Fruit fly (Drosophila melanogaster) whole organism, prepupa: ENCODE data around the gene CG5412.

ENCODE experiments used
- Blimp-1 ChIP-seq: fragments of 200-800 bp; sonication (Bioruptor generic); optimal IDR thresholded peaks from 3 replicates; lab custom pipeline; 2017; ENCODE audit warnings: missing biosample characterization, missing genetic modification characterization, mild to moderate bottlenecking, moderate library complexity, missing genetic modification reagents
- CG10631 ChIP-seq: fragments of 200-800 bp; sonication (Bioruptor generic); optimal IDR thresholded peaks from 2 replicates; lab custom pipeline; 2016; ENCODE audit warnings: missing biosample characterization, missing genetic modification characterization
- CG11294 ChIP-seq: fragments of 200-800 bp; sonication (Bioruptor generic); IDR thresholded peaks from 2 replicates; pipeline ENCODE4 v1.3.6; 2022; ENCODE audit warnings: missing biosample characterization, missing genetic modification characterization
- CG15336 ChIP-seq: fragments of 200-800 bp; sonication (Bioruptor generic); IDR thresholded peaks from 2 replicates; pipeline ENCODE4 v1.3.6; 2022; ENCODE audit warnings: missing biosample characterization, missing genetic modification characterization
- CG16779 ChIP-seq: fragments of 200-800 bp; sonication (Bioruptor generic); optimal IDR thresholded peaks from 3 replicates; lab custom pipeline; 2017; ENCODE audit warnings: missing biosample characterization, mild to moderate bottlenecking, missing genetic modification characterization
- CG3032 ChIP-seq: fragments of 200-800 bp; optimal IDR thresholded peaks from 2 replicates; lab custom pipeline; 2019; ENCODE audit warnings: missing biosample characterization, mild to moderate bottlenecking, missing genetic modification characterization, moderate library complexity
- CG32006 ChIP-seq: fragments of 200-800 bp; sonication (Bioruptor generic); optimal IDR thresholded peaks from 3 replicates; lab custom pipeline; 2017; ENCODE audit warnings: missing biosample characterization, mild to moderate bottlenecking, missing genetic modification characterization
- CG34406 ChIP-seq: fragments of 200-800 bp; sonication (Bioruptor generic); optimal IDR thresholded peaks from 3 replicates; lab custom pipeline; 2016; ENCODE audit warnings: missing biosample characterization, missing genetic modification characterization
- CG3919 ChIP-seq: fragments of 200-800 bp; sonication (Bioruptor generic); optimal IDR thresholded peaks from 3 replicates; lab custom pipeline; 2016; ENCODE audit warnings: missing biosample characterization, missing genetic modification characterization
- CG4318 ChIP-seq: fragments of 200-800 bp; sonication (Bioruptor generic); optimal IDR thresholded peaks from 3 replicates; lab custom pipeline; 2017; ENCODE audit warnings: missing biosample characterization, mild to moderate bottlenecking, missing genetic modification characterization
- CG6163 ChIP-seq: fragments of 200-800 bp; sonication (Bioruptor generic); IDR thresholded peaks from 3 replicates; pipeline ENCODE4 v1.3.6; 2022; ENCODE audit warnings: missing biosample characterization, missing genetic modification characterization
- CG6276 ChIP-seq: fragments of 200-800 bp; sonication (Bioruptor generic); optimal IDR thresholded peaks from 2 replicates; lab custom pipeline; 2017; ENCODE audit warnings: missing biosample characterization, mild to moderate bottlenecking, missing genetic modification characterization
- CG6792 ChIP-seq: fragments of 200-800 bp; sonication (Bioruptor generic); optimal IDR thresholded peaks from 3 replicates; lab custom pipeline; 2016; ENCODE audit warnings: missing biosample characterization, missing genetic modification characterization
- CG6808 ChIP-seq: fragments of 200-800 bp; sonication (Bioruptor generic); optimal IDR thresholded peaks from 3 replicates; lab custom pipeline; 2017; ENCODE audit warnings: missing biosample characterization, missing genetic modification characterization, mild to moderate bottlenecking, moderate library complexity, missing genetic modification reagents
- CG6854 ChIP-seq: fragments of 200-800 bp; sonication (Bioruptor generic); optimal IDR thresholded peaks from 2 replicates; lab custom pipeline; 2017; ENCODE audit warnings: missing biosample characterization, mild to moderate bottlenecking, missing genetic modification characterization
- CG7368 ChIP-seq: fragments of 200-800 bp; sonication (Bioruptor generic); optimal IDR thresholded peaks from 3 replicates; lab custom pipeline; 2016; ENCODE audit warnings: missing biosample characterization, missing genetic modification characterization
- CG8119 ChIP-seq: fragments of 200-800 bp; sonication (Bioruptor generic); IDR thresholded peaks from 3 replicates; pipeline ENCODE4 v1.3.6; 2022; ENCODE audit warnings: missing biosample characterization, missing genetic modification characterization
- CG8319 ChIP-seq: fragments of 200-800 bp; sonication (Bioruptor generic); optimal IDR thresholded peaks from 3 replicates; lab custom pipeline; 2016; ENCODE audit warnings: missing biosample characterization, missing genetic modification characterization
- CG8632 ChIP-seq: fragments of 200-800 bp; sonication (Bioruptor generic); optimal IDR thresholded peaks from 3 replicates; lab custom pipeline; 2016; ENCODE audit warnings: missing biosample characterization, missing genetic modification characterization
- Eip78C ChIP-seq: fragments of 200-800 bp; sonication (Bioruptor generic); peaks from one replicate; lab custom pipeline; 2016; ENCODE audit warnings: missing biosample characterization, missing genetic modification characterization
- Eip93F ChIP-seq: fragments of 200-800 bp; sonication (Bioruptor generic); optimal IDR thresholded peaks from 2 replicates; lab custom pipeline; 2016; ENCODE audit warnings: missing biosample characterization, mild to moderate bottlenecking, missing genetic modification characterization
- Ets21C ChIP-seq: fragments of 200-800 bp; sonication (Bioruptor generic); optimal IDR thresholded peaks from 3 replicates; lab custom pipeline; 2016; ENCODE audit warnings: missing biosample characterization, missing genetic modification characterization
- Ets96B ChIP-seq: fragments of 200-800 bp; optimal IDR thresholded peaks from 2 replicates; lab custom pipeline; 2019; ENCODE audit warnings: missing biosample characterization, mild to moderate bottlenecking, missing genetic modification characterization, moderate library complexity
- Gug ChIP-seq: fragments of 200-800 bp; sonication (Bioruptor generic); IDR thresholded peaks from 2 replicates; pipeline ENCODE4 v1.3.6; 2022; ENCODE audit warnings: missing biosample characterization, missing genetic modification characterization
- Hr38 ChIP-seq: sonication (Bioruptor generic); optimal IDR thresholded peaks from 2 replicates; lab custom pipeline; 2016; ENCODE audit warnings: missing biosample characterization, missing genetic modification characterization
- Hr39 ChIP-seq: fragments of 200-800 bp; sonication (Bioruptor generic); optimal IDR thresholded peaks from 2 replicates; lab custom pipeline; 2016; ENCODE audit warnings: missing biosample characterization, missing genetic modification characterization
- Hr4 ChIP-seq: fragments of 200-800 bp; sonication (Bioruptor generic); optimal IDR thresholded peaks from 3 replicates; lab custom pipeline; 2016; ENCODE audit warnings: missing biosample characterization, missing genetic modification characterization
- Lpt ChIP-seq: fragments of 200-800 bp; sonication (Bioruptor generic); optimal IDR thresholded peaks from 3 replicates; lab custom pipeline; 2016; ENCODE audit warnings: missing biosample characterization, missing genetic modification characterization
- Met ChIP-seq: fragments of 200-800 bp; sonication (Bioruptor generic); optimal IDR thresholded peaks from 3 replicates; lab custom pipeline; 2016; ENCODE audit warnings: missing biosample characterization, missing genetic modification characterization
- OdsH ChIP-seq: fragments of 200-800 bp; sonication (Bioruptor generic); optimal IDR thresholded peaks from 3 replicates; lab custom pipeline; 2016; ENCODE audit warnings: missing biosample characterization, missing genetic modification characterization
- Sox102F ChIP-seq: fragments of 200-800 bp; sonication (Bioruptor generic); optimal IDR thresholded peaks from 2 replicates; lab custom pipeline; 2016; ENCODE audit warnings: missing biosample characterization, mild to moderate bottlenecking, missing genetic modification characterization
- achi ChIP-seq: fragments of 200-800 bp; sonication (Bioruptor generic); optimal IDR thresholded peaks from 3 replicates; lab custom pipeline; 2016; ENCODE audit warnings: missing biosample characterization, missing genetic modification characterization
- eg ChIP-seq: fragments of 200-800 bp; sonication (Bioruptor generic); IDR thresholded peaks from 3 replicates; pipeline ENCODE4 v1.3.6; 2022; ENCODE audit warnings: missing biosample characterization, missing genetic modification characterization
- esn ChIP-seq: fragments of 200-800 bp; sonication (Bioruptor generic); optimal IDR thresholded peaks from 2 replicates; lab custom pipeline; 2016; ENCODE audit warnings: missing biosample characterization, mild to moderate bottlenecking, missing genetic modification characterization, moderate library complexity
- fd85E ChIP-seq: fragments of 200-800 bp; sonication (Bioruptor generic); optimal IDR thresholded peaks from 3 replicates; lab custom pipeline; 2016; ENCODE audit warnings: missing biosample characterization, missing genetic modification characterization
- fkh ChIP-seq: fragments of 200-800 bp; sonication (Bioruptor generic); optimal IDR thresholded peaks from 3 replicates; lab custom pipeline; 2017; ENCODE audit warnings: missing biosample characterization, mild to moderate bottlenecking, missing genetic modification characterization, moderate library complexity
- salr ChIP-seq, 2 experiments: fragments of 200-800 bp; sonication (Bioruptor generic); optimal IDR thresholded peaks; 3 replicates each; lab custom pipeline; 2016 to 2018; ENCODE audit warnings: missing biosample characterization in 2 of 2, missing genetic modification characterization in 2 of 2, mild to moderate bottlenecking in 1 of 2
- ss ChIP-seq, 2 experiments: fragments of 200-800 bp; sonication (Bioruptor generic); optimal IDR thresholded peaks; 2 replicates in 1 of 2; 3 replicates in 1 of 2; lab custom pipeline; 2017 to 2018; ENCODE audit warnings: mild to moderate bottlenecking in 2 of 2, missing biosample characterization in 2 of 2, missing genetic modification characterization in 2 of 2, moderate library complexity in 1 of 2
- svp ChIP-seq: fragments of 200-800 bp; sonication (Bioruptor generic); peaks from one replicate; lab custom pipeline; 2016; ENCODE audit warnings: missing biosample characterization, missing genetic modification characterization
- topi ChIP-seq: fragments of 200-800 bp; sonication (Bioruptor generic); optimal IDR thresholded peaks from 3 replicates; lab custom pipeline; 2016; ENCODE audit warnings: missing biosample characterization, missing genetic modification characterization
- vri ChIP-seq: fragments of 200-800 bp; sonication (Bioruptor generic); optimal IDR thresholded peaks from 3 replicates; lab custom pipeline; 2016; ENCODE audit warnings: missing biosample characterization, mild to moderate bottlenecking, missing genetic modification characterization

CG5412 gene

DNA sequence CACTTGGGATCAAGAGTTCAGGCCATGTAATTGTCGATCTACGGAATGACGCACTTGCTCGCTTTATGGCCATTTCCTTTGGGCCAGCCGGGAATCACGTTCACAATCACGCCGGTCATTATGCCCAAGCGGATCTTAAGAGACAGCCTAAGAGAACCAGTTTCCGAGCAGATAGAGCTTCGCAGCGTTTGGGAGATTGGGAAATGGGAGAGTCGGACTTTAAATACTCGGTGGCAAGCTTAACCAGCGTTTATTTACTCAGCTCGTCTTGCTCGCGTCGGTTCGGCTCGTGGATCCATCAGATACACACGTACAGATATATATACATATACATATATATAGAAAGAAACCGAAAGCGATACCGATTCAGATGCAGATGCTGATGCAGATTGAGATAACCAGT, 11.3 kb upstream of the CG5412 start (continued):
- TF ChIP-seq CG8632 (GFP tag; lab: Kevin White, UChicago) (no peak), fd85E (no peak), achi (GFP tag; lab: Kevin White, UChicago) (no peak), CG6792 (no peak), CG3032 (tag; lab: Kevin White, UChicago) (no peak), Hr39 (no peak), CG4318 (GFP tag; lab: Kevin White, UChicago) (no peak)

DNA sequence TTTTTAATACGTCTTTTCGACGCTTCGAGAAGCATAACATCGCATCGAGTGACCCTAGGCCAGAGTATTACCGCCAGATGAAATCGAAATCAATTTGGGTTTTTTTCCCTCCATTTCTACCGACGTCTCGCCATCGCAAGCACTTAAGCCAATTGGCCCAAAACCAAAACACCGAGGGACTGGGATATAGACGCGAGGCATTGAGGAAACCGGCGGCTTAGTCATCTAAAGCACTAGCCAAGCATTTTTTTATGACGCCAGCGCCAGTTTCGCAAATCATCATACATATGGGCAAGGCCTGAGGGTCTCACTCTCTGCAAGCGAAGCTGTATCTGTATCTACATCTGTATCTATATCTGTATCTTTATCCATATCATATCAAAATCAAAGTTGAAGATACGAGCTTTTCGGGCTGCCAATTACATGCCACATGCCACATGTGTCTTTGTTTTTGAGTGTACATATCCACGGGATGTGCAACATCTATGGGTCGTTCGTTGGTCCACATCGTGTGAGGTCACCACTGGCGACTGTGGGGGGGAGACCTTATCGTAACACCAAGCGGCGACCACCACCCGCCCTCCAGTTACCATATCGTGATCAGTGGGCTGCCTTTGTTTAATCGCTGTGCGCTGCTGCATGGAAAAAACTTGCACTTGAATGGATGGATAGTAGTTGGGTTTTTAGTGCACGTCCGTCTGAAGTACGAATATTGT, 9.2 kb upstream of the CG5412 start:
- TF ChIP-seq Met (no peak), Eip78C (GFP tag; lab: Kevin White, UChicago) (no peak), CG6276 (GFP tag; lab: Kevin White, UChicago) (no peak), CG6808 (GFP tag; lab: Kevin White, UChicago) (peak; percentile 4), CG8632 (GFP tag; lab: Kevin White, UChicago) (no peak), Ets96B (tag; lab: Kevin White, UChicago) (no peak), CG34406 (no peak), Lpt (GFP tag; lab: Kevin White, UChicago) (no peak), esn (GFP tag; lab: Kevin White, UChicago) (no peak), CG4318 (GFP tag; lab: Kevin White, UChicago) (no peak), CG8319 (GFP tag; lab: Kevin White, UChicago) (peak; percentile 73), Blimp-1 (no peak)

DNA sequence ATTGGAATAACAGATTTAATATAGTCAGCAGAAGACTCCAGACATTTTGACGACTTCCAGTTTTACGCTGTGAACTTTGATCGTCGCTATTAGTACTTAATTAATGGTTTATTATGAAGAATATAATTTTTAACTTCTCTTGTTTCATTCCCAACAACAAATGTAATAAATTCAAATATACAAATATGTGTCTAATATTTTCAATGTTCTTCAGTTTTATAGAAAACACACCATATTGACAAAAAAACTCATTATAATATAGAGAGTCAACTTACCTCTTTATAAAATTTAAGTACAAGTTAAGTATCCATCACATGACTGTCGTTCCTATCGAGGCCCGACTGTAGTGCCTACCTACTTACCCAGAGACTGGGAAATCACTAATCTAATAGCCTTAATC, 3.5 kb upstream of the CG5412 start:
- TF ChIP-seq CG3032 (tag; lab: Kevin White, UChicago) (no peak), Hr4 (GFP tag; lab: Kevin White, UChicago) (peak; percentile 18), Eip78C (GFP tag; lab: Kevin White, UChicago) (peak; percentile 48), CG32006 (peak; percentile 51), CG11294 (GFP tag; lab: Robert Waterston, UW) (no peak), CG10631 (GFP tag; lab: Kevin White, UChicago) (no peak), svp (peak; percentile 45), CG15336 (GFP tag; lab: Robert Waterston, UW) (0 out of 2 replicates have a peak, but pooled peaks have one; percentile 22), eg (GFP tag; lab: Robert Waterston, UW) (no peak), Ets96B (tag; lab: Kevin White, UChicago) (no peak)

DNA sequence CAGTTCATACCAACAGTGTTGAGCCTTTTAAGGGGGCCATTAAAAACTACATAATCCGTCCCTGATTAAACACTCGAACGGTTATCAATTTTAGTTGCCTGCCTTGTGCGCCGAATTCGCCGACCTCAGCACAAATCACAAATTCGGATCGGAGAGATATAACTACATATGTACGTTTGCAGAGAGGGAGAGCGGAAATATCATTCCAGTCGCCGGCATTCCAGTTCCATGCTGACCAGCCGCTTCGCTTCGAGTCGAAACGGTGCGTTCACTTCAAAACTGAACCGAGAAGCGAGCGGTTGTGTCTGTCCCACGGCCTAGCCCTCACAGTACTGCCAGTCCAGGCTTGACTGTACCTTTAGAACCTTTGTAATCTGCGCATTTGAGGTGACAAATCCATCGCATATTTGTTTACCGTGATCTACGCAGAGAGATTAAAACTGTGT, 2.3 kb upstream of the CG5412 start:
- peak; percentile 9 for TF ChIP-seq esn (GFP tag; lab: Kevin White, UChicago)
- TF ChIP-seq svp: peak; percentile 38
- 0 out of 3 replicates have a peak, but pooled peaks have one; percentile 20 for TF ChIP-seq CG6163 (GFP tag; lab: Robert Waterston, UW)
- no peak for TF ChIP-seq vri (GFP tag; lab: Kevin White, UChicago)
- peak; percentile 27 for TF ChIP-seq Eip78C (GFP tag; lab: Kevin White, UChicago)
- no peak for TF ChIP-seq eg (GFP tag; lab: Robert Waterston, UW)
- TF ChIP-seq CG6854 (GFP tag; lab: Kevin White, UChicago): peak; percentile 60
- no peak for TF ChIP-seq CG8632 (GFP tag; lab: Kevin White, UChicago)
- TF ChIP-seq fkh (GFP tag; lab: Kevin White, UChicago): peak; percentile 73

DNA sequence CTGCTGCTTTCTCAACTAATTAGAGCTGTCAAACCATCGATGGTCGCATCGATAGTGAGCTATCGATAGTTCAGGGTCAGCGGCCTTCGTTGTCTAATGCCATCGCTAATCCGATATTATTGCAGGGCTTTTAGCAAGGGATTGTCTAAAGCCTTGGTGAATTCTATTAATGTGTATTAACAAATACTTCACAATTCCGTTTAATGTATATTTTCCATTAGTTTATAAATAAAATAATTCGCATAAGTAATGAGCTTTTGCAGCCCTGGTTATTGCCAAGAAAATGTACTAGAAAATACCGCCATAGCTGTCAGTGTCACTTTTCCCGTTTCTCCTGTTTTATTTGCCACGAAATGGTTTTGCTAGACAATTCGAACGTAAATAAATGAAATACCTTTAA, 3.0 kb downstream of the CG5412 start, which contains the start of the genes EloB and Srp14:
Gene EloB (minus strand): TSS at position 35 of the 400 bp plus-strand sequence.
Gene Srp14 (plus strand): TSS at position 300 of the 400 bp plus-strand sequence.
- TF ChIP-seq Hr39: peak; percentile 85
- peak; percentile 67 for TF ChIP-seq Ets96B (tag; lab: Kevin White, UChicago)
- TF ChIP-seq Eip93F (GFP tag; lab: Kevin White, UChicago): peak; percentile 74
- TF ChIP-seq CG6792: peak; percentile 63
- TF ChIP-seq CG7368 (GFP tag; lab: Kevin White, UChicago): no peak
- peak; percentile 77 for TF ChIP-seq CG6163 (GFP tag; lab: Robert Waterston, UW)
- TF ChIP-seq CG3919 (GFP tag; lab: Kevin White, UChicago): no peak
- TF ChIP-seq CG34406: peak; percentile 60
- TF ChIP-seq CG8119: peak; percentile 65
- peak; percentile 61 for TF ChIP-seq CG15336 (GFP tag; lab: Robert Waterston, UW)
- TF ChIP-seq Ets21C: peak; percentile 72
- no peak for TF ChIP-seq Sox102F (GFP tag; lab: Kevin White, UChicago)
- no peak for TF ChIP-seq CG6276 (GFP tag; lab: Kevin White, UChicago)
- no peak for TF ChIP-seq ss (GFP tag; optimal IDR thresholded peaks at IDR 0.05; lab: Kevin White, UChicago)
- no peak for TF ChIP-seq OdsH
- TF ChIP-seq salr (GFP tag; optimal IDR thresholded peaks at IDR 0.05; lab: Kevin White, UChicago): no peak
- no peak for TF ChIP-seq CG10631 (GFP tag; lab: Kevin White, UChicago)
- peak; percentile 44 for TF ChIP-seq CG8319 (GFP tag; lab: Kevin White, UChicago)
- no peak for TF ChIP-seq Met
- TF ChIP-seq topi: peak; percentile 78
- no peak for TF ChIP-seq CG16779 (tag; lab: Kevin White, UChicago)
- peak; percentile 55 for TF ChIP-seq Gug (GFP tag; lab: Robert Waterston, UW)
- no peak for TF ChIP-seq Hr38 (GFP tag; lab: Kevin White, UChicago)
